Fruit fly (Drosophila melanogaster): ENCODE data around the gene Trxr1.

Gene Trxr1

dm6 chrX:8233915-8234565 lies 8.3 kb upstream of the Trxr1 start:
- TF ChIP-seq net (GFP tag; optimal IDR thresholded peaks at IDR 0.05): no peak
- no peak for TF ChIP-seq CG6792 (GFP tag; optimal IDR thresholded peaks at IDR 0.05)
- TF ChIP-seq Blimp-1 (GFP tag; optimal IDR thresholded peaks at IDR 0.05): no peak
- no peak for TF ChIP-seq CG11294 (GFP tag; IDR thresholded peaks at IDR 0.05)
- TF ChIP-seq Hr38 (GFP tag; optimal IDR thresholded peaks at IDR 0.05): no peak
- no peak for TF ChIP-seq fd59A (GFP tag; optimal IDR thresholded peaks at IDR 0.05)

dm6 chrX:8240431-8240830 lies 1.9 kb upstream of the Trxr1 start, which contains the start of gene CG2147:
TSS of gene CG2147 (plus strand) at chrX:8240684.
- peak; percentile 29 for TF ChIP-seq Sox14 (GFP tag; optimal IDR thresholded peaks at IDR 0.05)
- no peak for TF ChIP-seq svp (GFP tag)
- peak; percentile 22 for TF ChIP-seq esn (GFP tag; optimal IDR thresholded peaks at IDR 0.05)

dm6 chrX:8243251-8243650 lies 923 bp downstream of the Trxr1 start:
- peak; percentile 65 for TF ChIP-seq vri (GFP tag; optimal IDR thresholded peaks at IDR 0.05)
- TF ChIP-seq CG11902 (GFP tag; optimal IDR thresholded peaks at IDR 0.05): no peak
- TF ChIP-seq CG31627 (GFP tag; optimal IDR thresholded peaks at IDR 0.05): no peak

dm6 chrX:8243966-8244895 lies 1.9 kb downstream of the Trxr1 start, which contains the start of gene sni:
TSS of gene sni (minus strand) at chrX:8244016.
- TF ChIP-seq topi (GFP tag; optimal IDR thresholded peaks at IDR 0.05) (peak; percentile 65), CG9139 (GFP tag; optimal IDR thresholded peaks at IDR 0.05) (no peak), OdsH (GFP tag; optimal IDR thresholded peaks at IDR 0.05) (no peak), CG4318 (GFP tag; optimal IDR thresholded peaks at IDR 0.05) (no peak), Met (GFP tag; optimal IDR thresholded peaks at IDR 0.05) (peak; percentile 63), Hr39 (GFP tag; optimal IDR thresholded peaks at IDR 0.05) (peak; percentile 54), CG8319 (GFP tag; optimal IDR thresholded peaks at IDR 0.05) (no peak), Eip75B (GFP tag; optimal IDR thresholded peaks at IDR 0.05) (peak; percentile 35), CG6163 (GFP tag; IDR thresholded peaks at IDR 0.05) (peak; percentile 50; the same call in 2 of the 3 replicates), CG16779 (tag; optimal IDR thresholded peaks at IDR 0.05) (peak; percentile 13), acj6 (GFP tag; optimal IDR thresholded peaks at IDR 0.05) (peak; percentile 48), ss (GFP tag; optimal IDR thresholded peaks at IDR 0.05) (peak in 1 of 2 experiments; percentile 14), CG11902 (GFP tag; optimal IDR thresholded peaks at IDR 0.05) (peak; percentile 23), CG8632 (GFP tag; optimal IDR thresholded peaks at IDR 0.05) (peak; percentile 24), fd85E (GFP tag; optimal IDR thresholded peaks at IDR 0.05) (no peak), spab (GFP tag; optimal IDR thresholded peaks at IDR 0.05) (peak; percentile 18), CG3919 (GFP tag; optimal IDR thresholded peaks at IDR 0.05) (peak; percentile 53), Smox (GFP tag; optimal IDR thresholded peaks at IDR 0.05) (peak; percentile 59), Ets96B (tag; optimal IDR thresholded peaks at IDR 0.05) (peak; percentile 45), CG15336 (GFP tag; IDR thresholded peaks at IDR 0.05) (peak; percentile 45; the same call in 1 of the 2 replicates), CG11762 (GFP tag; optimal IDR thresholded peaks at IDR 0.05; ENCODE audit: insufficient read depth) (no peak), CG34406 (GFP tag; optimal IDR thresholded peaks at IDR 0.05) (peak; percentile 50), CG6792 (GFP tag; optimal IDR thresholded peaks at IDR 0.05) (peak; percentile 58), dac (GFP tag; optimal IDR thresholded peaks at IDR 0.05) (no peak), Sox15 (GFP tag; optimal IDR thresholded peaks at IDR 0.05) (peak; percentile 28), achi (GFP tag; optimal IDR thresholded peaks at IDR 0.05) (peak; percentile 49), esn (GFP tag; optimal IDR thresholded peaks at IDR 0.05) (peak; percentile 72), CG31627 (GFP tag; optimal IDR thresholded peaks at IDR 0.05) (peak; percentile 66), net (GFP tag; optimal IDR thresholded peaks at IDR 0.05) (peak; percentile 28), Hr38 (GFP tag; optimal IDR thresholded peaks at IDR 0.05) (no peak), CG1621 (tag; optimal IDR thresholded peaks at IDR 0.05) (no peak), Lpt (GFP tag; optimal IDR thresholded peaks at IDR 0.05) (no peak), dsx (GFP tag; optimal IDR thresholded peaks at IDR 0.05; ENCODE audit: poor library complexity, severe bottlenecking) (peak; percentile 22), CG10631 (GFP tag; optimal IDR thresholded peaks at IDR 0.05) (no peak), fkh (GFP tag; optimal IDR thresholded peaks at IDR 0.05) (no peak), eg (GFP tag; IDR thresholded peaks at IDR 0.05) (peak; percentile 48; the same call in 1 of the 3 replicates), fd59A (GFP tag; optimal IDR thresholded peaks at IDR 0.05) (no peak)
